Fruit fly (Drosophila melanogaster): ENCODE measurements around the gene Lcp65Af.

DNA sequence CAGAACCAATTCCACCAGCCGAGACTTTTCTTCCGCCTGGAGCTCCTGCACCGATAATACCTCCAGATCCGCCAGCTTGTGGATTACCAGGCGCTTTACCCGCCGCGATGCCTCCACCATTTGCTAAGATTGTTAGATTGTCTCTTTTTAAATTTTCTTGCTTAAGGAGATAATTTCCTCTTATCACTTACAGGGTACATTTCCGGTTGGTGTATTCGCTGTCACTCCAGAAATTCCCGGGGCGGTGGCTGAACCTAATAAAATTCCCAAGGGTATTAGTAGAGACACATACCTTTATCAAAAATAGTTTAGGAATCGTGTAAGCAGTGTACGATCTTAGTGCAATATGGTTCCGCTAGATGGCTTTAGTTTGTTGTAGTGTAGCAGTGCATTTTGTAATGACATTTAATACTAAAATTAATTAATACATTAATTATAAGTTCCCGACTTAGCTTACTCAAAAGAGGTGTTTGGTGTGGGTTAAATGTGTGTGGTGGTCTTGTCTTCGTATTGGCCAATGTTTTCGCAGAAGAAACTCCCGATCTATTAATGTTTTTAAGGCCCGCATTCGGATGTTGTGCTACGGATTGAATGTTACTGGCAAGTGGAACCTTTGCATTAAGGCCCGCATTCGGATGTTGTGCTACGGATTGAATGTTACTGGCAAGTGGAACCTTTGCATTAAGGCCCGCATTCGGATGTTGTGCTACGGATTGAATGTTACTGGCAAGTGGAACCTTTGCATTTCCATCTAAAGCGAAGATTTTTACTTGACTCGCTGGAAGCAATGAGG, 11.8 kb downstream of the Lcp65Af start:
- TF ChIP-seq CG9948 (tag; optimal IDR thresholded peaks at IDR 0.05) (no peak), rn (GFP tag; IDR thresholded peaks at IDR 0.05) (peak; percentile 25; the same call in 1 of the 2 replicates), D1 (tag; optimal IDR thresholded peaks at IDR 0.05) (no peak), CG14655 (GFP tag; optimal IDR thresholded peaks at IDR 0.05) (no peak), CG8301 (tag; optimal IDR thresholded peaks at IDR 0.05) (no peak), CG13204 (GFP tag; optimal IDR thresholded peaks at IDR 0.05) (no peak), Pif1A (GFP tag; optimal IDR thresholded peaks at IDR 0.05) (peak; percentile 15), CG12605 (GFP tag; IDR thresholded peaks at IDR 0.05) (no peak), EcR (GFP tag; optimal IDR thresholded peaks at IDR 0.05) (no peak)

Measured in whole organism, pupa.